Fruit fly (Drosophila melanogaster): ENCODE results near the gene CG31668.

dm6 chr2L:2179366-2179765, 26.6 kb downstream of the CG31668 start:
- TF ChIP-seq dysf (GFP tag; IDR thresholded peaks at IDR 0.05) (peak; percentile 86), CG10959 (GFP tag; IDR thresholded peaks at IDR 0.05) (no peak; the same call in 1 of the 2 replicates), z (GFP tag; IDR thresholded peaks at IDR 0.05) (no peak)
